Worm (Caenorhabditis elegans): ENCODE results near the gene glb-32.

Gene glb-32

ce11 chrV:5040925-5041324, 48.4 kb downstream of the glb-32 start, which contains the start of gene K11D12.8:
K11D12.8 (minus strand) TSS chrV:5041001.
- no peak for TF ChIP-seq hnd-1 (tag; optimal IDR thresholded peaks at IDR 0.05)

ce11 chrV:5039559-5039958, 49.8 kb downstream of the glb-32 start, which contains the start of gene K11D12.11:
K11D12.11 (minus strand) TSS chrV:5039600.
- no peak for TF ChIP-seq ceh-36 (tag; optimal IDR thresholded peaks at IDR 0.05)
- TF ChIP-seq hmg-4 (GFP tag; optimal IDR thresholded peaks at IDR 0.05) = no peak
- TF ChIP-seq ets-7 (tag; optimal IDR thresholded peaks at IDR 0.05) = no peak
- TF ChIP-seq scrt-1 (GFP tag; IDR thresholded peaks at IDR 0.05) = no peak
- no peak for TF ChIP-seq pes-1 (GFP tag; IDR thresholded peaks at IDR 0.05)

- TF ChIP-seq ets-7 (tag; optimal IDR thresholded peaks at IDR 0.05) = no peak
- TF ChIP-seq tbx-11 (GFP tag; IDR thresholded peaks at IDR 0.05) = no peak
- no peak for TF ChIP-seq tra-4 (tag; optimal IDR thresholded peaks at IDR 0.05)
- no peak for TF ChIP-seq scrt-1 (GFP tag; IDR thresholded peaks at IDR 0.05)
- no peak for TF ChIP-seq F13C5.2 (tag; optimal IDR thresholded peaks at IDR 0.05)
- no peak for TF ChIP-seq hmbx-1 (tag; optimal IDR thresholded peaks at IDR 0.05)
- TF ChIP-seq ama-1 (optimal IDR thresholded peaks at IDR 0.05) = no peak
These were observed 50.9 kb downstream of the glb-32 start for ce11 chrV:5038449-5038848.
